Fruit fly (Drosophila melanogaster) whole organism, embryonic: ENCODE data around the gene TTLL4B.

Source experiments
- Atf-2 ChIP-seq: fragments of 200-800 bp; sonication (Bioruptor generic); optimal IDR thresholded peaks from 2 replicates; lab custom pipeline; 2016; ENCODE audit warnings: missing biosample characterization, missing genetic modification characterization
- CG10366 ChIP-seq: fragments of 200-800 bp; sonication (Bioruptor generic); IDR thresholded peaks from 2 replicates; pipeline ENCODE4 v1.3.6; 2022; ENCODE audit warnings: missing biosample characterization, missing genetic modification characterization
- CG12071 ChIP-seq: fragments of 200-800 bp; sonication (Bioruptor generic); optimal IDR thresholded peaks from 3 replicates; lab custom pipeline; 2018; ENCODE audit warnings: missing biosample characterization, mild to moderate bottlenecking, missing genetic modification characterization
- CG12942 ChIP-seq: fragments of 200-800 bp; sonication (Bioruptor generic); optimal IDR thresholded peaks from 3 replicates; lab custom pipeline; 2016; ENCODE audit warnings: missing biosample characterization, missing genetic modification characterization
- CG14014 ChIP-seq: fragments of 200-800 bp; sonication (Bioruptor generic); IDR thresholded peaks from 2 replicates; pipeline ENCODE4 v1.3.6; 2022; ENCODE audit warnings: missing biosample characterization, missing genetic modification characterization
- CG14050 ChIP-seq: fragments of 200-800 bp; sonication (Bioruptor generic); IDR thresholded peaks from 3 replicates; pipeline ENCODE4 v1.3.6; 2022; ENCODE audit warnings: missing biosample characterization, missing genetic modification characterization
- CG14667 ChIP-seq: fragments of 200-800 bp; sonication (Bioruptor generic); IDR thresholded peaks from 2 replicates; pipeline ENCODE4 v1.3.6; 2022; ENCODE audit warnings: missing biosample characterization, missing genetic modification characterization
- CG15011 ChIP-seq: fragments of 200-800 bp; sonication (Bioruptor generic); optimal IDR thresholded peaks from 3 replicates; lab custom pipeline; 2018; ENCODE audit warnings: missing biosample characterization, mild to moderate bottlenecking, missing genetic modification characterization
- CG15269 ChIP-seq: fragments of 200-800 bp; sonication (Bioruptor generic); optimal IDR thresholded peaks from 2 replicates; lab custom pipeline; 2018; ENCODE audit warnings: missing biosample characterization, mild to moderate bottlenecking, missing genetic modification characterization, moderate library complexity
- CG16779 ChIP-seq: fragments of 200-800 bp; sonication (Bioruptor generic); IDR thresholded peaks from 2 replicates; pipeline ENCODE4 v1.3.6; 2022; ENCODE audit warnings: missing biosample characterization, missing genetic modification characterization
- CG32767 ChIP-seq: fragments of 200-800 bp; sonication (Bioruptor generic); IDR thresholded peaks from 2 replicates; pipeline ENCODE4 v1.3.6; 2022; ENCODE audit warnings: missing biosample characterization, missing genetic modification characterization
- CG33213 ChIP-seq: fragments of 200-800 bp; sonication (Bioruptor generic); optimal IDR thresholded peaks from 3 replicates; lab custom pipeline; 2016; ENCODE audit warnings: missing biosample characterization, missing genetic modification characterization
- CG42726 ChIP-seq: fragments of 200-800 bp; sonication (Bioruptor generic); IDR thresholded peaks from 2 replicates; pipeline ENCODE4 v1.3.6; 2022; ENCODE audit warnings: missing biosample characterization, missing genetic modification characterization; ENCODE audit not compliant: partially characterized antibody
- CG4404 ChIP-seq: fragments of 200-800 bp; sonication (Bioruptor generic); IDR thresholded peaks from 2 replicates; pipeline ENCODE4 v1.3.6; 2022; ENCODE audit warnings: missing biosample characterization, missing genetic modification characterization
- CG4730 ChIP-seq: fragments of 200-800 bp; sonication (Bioruptor generic); IDR thresholded peaks from 2 replicates; pipeline ENCODE4 v1.3.6; 2022; ENCODE audit warnings: missing biosample characterization, missing genetic modification characterization
- CG6813 ChIP-seq: fragments of 200-800 bp; sonication (Bioruptor generic); optimal IDR thresholded peaks from 2 replicates; lab custom pipeline; 2017; ENCODE audit warnings: missing biosample characterization, missing genetic modification characterization, mild to moderate bottlenecking, moderate library complexity, missing genetic modification reagents
- CG7556 ChIP-seq: fragments of 200-800 bp; sonication (Bioruptor generic); optimal IDR thresholded peaks from 2 replicates; lab custom pipeline; 2017; ENCODE audit warnings: missing biosample characterization, mild to moderate bottlenecking, missing genetic modification characterization
- CG7786 ChIP-seq: fragments of 200-800 bp; sonication (Bioruptor generic); optimal IDR thresholded peaks from 2 replicates; lab custom pipeline; 2016; ENCODE audit warnings: missing biosample characterization, missing genetic modification characterization
- CG7963 ChIP-seq: fragments of 200-800 bp; sonication (Bioruptor generic); IDR thresholded peaks from 3 replicates; pipeline ENCODE4 v1.3.6; 2022; ENCODE audit warnings: missing biosample characterization, missing genetic modification characterization; ENCODE audit not compliant: partially characterized antibody
- CG8478 ChIP-seq: fragments of >200 bp; optimal IDR thresholded peaks from 2 replicates; lab custom pipeline; 2018
- Doc3 ChIP-seq: fragments of 200-800 bp; sonication (Bioruptor generic); IDR thresholded peaks from 3 replicates; pipeline ENCODE4 v1.3.6; 2022; ENCODE audit warnings: missing biosample characterization, missing genetic modification characterization; ENCODE audit not compliant: partially characterized antibody
- Gug ChIP-seq: fragments of 200-800 bp; sonication (Bioruptor generic); IDR thresholded peaks from 4 replicates; pipeline ENCODE4 v1.3.6; 2022; ENCODE audit warnings: missing biosample characterization, missing genetic modification characterization
- HHEX ChIP-seq: fragments of 200-800 bp; sonication (Bioruptor generic); optimal IDR thresholded peaks from 3 replicates; lab custom pipeline; 2017; ENCODE audit warnings: missing biosample characterization, mild to moderate bottlenecking, missing genetic modification characterization, missing genetic modification reagents
- Hmx ChIP-seq: fragments of 200-800 bp; sonication (Bioruptor generic); optimal IDR thresholded peaks from 2 replicates; lab custom pipeline; 2016; ENCODE audit warnings: missing biosample characterization, missing genetic modification characterization
- Meics ChIP-seq: fragments of 200-800 bp; sonication (Bioruptor generic); optimal IDR thresholded peaks from 2 replicates; lab custom pipeline; 2017; ENCODE audit warnings: missing biosample characterization, mild to moderate bottlenecking, missing genetic modification characterization
- Nf-YA ChIP-seq: fragments of 200-800 bp; sonication (Bioruptor generic); IDR thresholded peaks from 2 replicates; pipeline ENCODE4 v1.3.6; 2022; ENCODE audit warnings: missing biosample characterization, missing genetic modification characterization
- Oaz ChIP-seq: fragments of 200-800 bp; sonication (Bioruptor generic); IDR thresholded peaks from 2 replicates; pipeline ENCODE4 v1.3.6; 2022; ENCODE audit warnings: missing biosample characterization, missing genetic modification characterization
- Opbp ChIP-seq: fragments of 200-800 bp; sonication (Bioruptor generic); IDR thresholded peaks from 3 replicates; pipeline ENCODE4 v1.3.6; 2022; ENCODE audit warnings: missing biosample characterization, missing genetic modification characterization; ENCODE audit not compliant: partially characterized antibody
- PHDP ChIP-seq: fragments of 200-800 bp; sonication (Bioruptor generic); optimal IDR thresholded peaks from 3 replicates; lab custom pipeline; 2018; ENCODE audit warnings: missing biosample characterization, mild to moderate bottlenecking, missing genetic modification characterization, moderate library complexity
- Six4 ChIP-seq: fragments of 200-800 bp; sonication (Bioruptor generic); optimal IDR thresholded peaks from 2 replicates; lab custom pipeline; 2016; ENCODE audit warnings: missing biosample characterization, missing genetic modification characterization
- Usf ChIP-seq: fragments of 200-800 bp; sonication (Bioruptor generic); optimal IDR thresholded peaks from 2 replicates; lab custom pipeline; 2017; ENCODE audit warnings: missing genotype, missing biosample characterization, missing genetic modification characterization
- amos ChIP-seq: fragments of 200-800 bp; sonication (Bioruptor generic); IDR thresholded peaks from 2 replicates; pipeline ENCODE4 v1.3.6; 2022; ENCODE audit warnings: missing biosample characterization, missing genetic modification characterization; ENCODE audit not compliant: partially characterized antibody
- ash1 ChIP-seq: fragments of 200-800 bp; sonication (Bioruptor generic); optimal IDR thresholded peaks from 2 replicates; lab custom pipeline; 2018; ENCODE audit warnings: missing biosample characterization, mild to moderate bottlenecking, missing genetic modification characterization
- chm ChIP-seq: fragments of 200-800 bp; sonication (Bioruptor generic); IDR thresholded peaks from 2 replicates; pipeline ENCODE4 v1.3.6; 2022; ENCODE audit warnings: missing biosample characterization, missing genetic modification characterization
- en ChIP-seq: fragments of 200-800 bp; sonication (Bioruptor generic); optimal IDR thresholded peaks from 2 replicates; lab custom pipeline; 2016; ENCODE audit warnings: missing biosample characterization, missing genetic modification characterization
- fd64A ChIP-seq: fragments of 200-800 bp; sonication (Bioruptor generic); optimal IDR thresholded peaks from 3 replicates; lab custom pipeline; 2018; ENCODE audit warnings: missing biosample characterization, mild to moderate bottlenecking, missing genetic modification characterization
- hbn ChIP-seq: fragments of 200-800 bp; sonication (Bioruptor generic); IDR thresholded peaks from 2 replicates; pipeline ENCODE4 v1.3.6; 2022; ENCODE audit warnings: missing biosample characterization, missing genetic modification characterization; ENCODE audit not compliant: partially characterized antibody
- ind ChIP-seq: fragments of 200-800 bp; sonication (Bioruptor generic); optimal IDR thresholded peaks from 3 replicates; lab custom pipeline; 2016; ENCODE audit warnings: missing biosample characterization, missing genetic modification characterization
- jigr1 ChIP-seq: fragments of 200-800 bp; sonication (Bioruptor generic); IDR thresholded peaks from 3 replicates; pipeline ENCODE4 v1.3.6; 2022; ENCODE audit warnings: missing biosample characterization, missing genetic modification characterization
- lmd ChIP-seq: fragments of 200-800 bp; sonication (Bioruptor generic); IDR thresholded peaks from 2 replicates; pipeline ENCODE4 v1.3.6; 2022; ENCODE audit warnings: missing biosample characterization, missing genetic modification characterization
- lola ChIP-seq, 3 experiments: fragments of >200 bp in 2 of 3; fragments of 200-800 bp in 1 of 3; sonication (Bioruptor generic) in 1 of 3; optimal IDR thresholded peaks; 2 replicates each; lab custom pipeline; 2017 to 2019; ENCODE audit warnings: missing biosample characterization in 3 of 3, missing genetic modification characterization in 3 of 3, mild to moderate bottlenecking in 1 of 3, moderate library complexity in 1 of 3
- luna ChIP-seq: fragments of 200-800 bp; sonication (Bioruptor generic); optimal IDR thresholded peaks from 2 replicates; lab custom pipeline; 2016; ENCODE audit warnings: missing biosample characterization, missing genetic modification characterization
- oc ChIP-seq: fragments of 200-800 bp; sonication (Bioruptor generic); optimal IDR thresholded peaks from 2 replicates; lab custom pipeline; 2018; ENCODE audit warnings: missing biosample characterization, mild to moderate bottlenecking, missing genetic modification characterization, moderate library complexity
- p53 ChIP-seq: fragments of 200-800 bp; sonication (Bioruptor generic); optimal IDR thresholded peaks from 2 replicates; lab custom pipeline; 2016; ENCODE audit warnings: missing biosample characterization, missing genetic modification characterization
- row ChIP-seq: fragments of 200-800 bp; sonication (Bioruptor generic); IDR thresholded peaks from 3 replicates; pipeline ENCODE4 v1.3.6; 2022; ENCODE audit warnings: missing biosample characterization, missing genetic modification characterization
- seq ChIP-seq: fragments of 200-800 bp; sonication (Bioruptor generic); IDR thresholded peaks from 2 replicates; pipeline ENCODE4 v1.3.6; 2022; ENCODE audit warnings: missing biosample characterization, missing genetic modification characterization
- slp2 ChIP-seq: fragments of 200-800 bp; sonication (Bioruptor generic); optimal IDR thresholded peaks from 2 replicates; lab custom pipeline; 2016; ENCODE audit warnings: missing biosample characterization, missing genetic modification characterization
- stwl ChIP-seq: fragments of 200-800 bp; sonication (Bioruptor generic); optimal IDR thresholded peaks from 3 replicates; lab custom pipeline; 2018; ENCODE audit warnings: missing biosample characterization, mild to moderate bottlenecking, missing genetic modification characterization, moderate library complexity
- tap ChIP-seq: fragments of 200-800 bp; optimal IDR thresholded peaks from 3 replicates; lab custom pipeline; 2019; ENCODE audit warnings: missing biosample characterization, mild to moderate bottlenecking, missing genetic modification characterization, moderate library complexity
- tll ChIP-seq, 2 experiments: fragments of 200-800 bp in 1 of 2; fragments of >200 bp in 1 of 2; sonication (Bioruptor generic) in 1 of 2; optimal IDR thresholded peaks; 2 replicates each; lab custom pipeline; 2017 to 2019; ENCODE audit warnings: missing biosample characterization in 2 of 2, missing genetic modification characterization in 2 of 2, mild to moderate bottlenecking in 1 of 2, moderate library complexity in 1 of 2

Gene TTLL4B

dm6 chr2L:3832249-3832675 lies 30.2 kb upstream of the TTLL4B start (continued):
- TF ChIP-seq stwl (tag; lab: Kevin White, UChicago) (peak; percentile 99), CG32767 (GFP tag; lab: Robert Waterston, UW) (peak; percentile 92), CG7556 (GFP tag; lab: Kevin White, UChicago) (peak; percentile 97), amos (GFP tag; lab: Robert Waterston, UW) (peak; percentile 35; the same call in 1 of the 2 replicates), CG15011 (GFP tag; lab: Kevin White, UChicago) (peak; percentile 87), CG14667 (GFP tag; lab: Robert Waterston, UW) (peak; percentile 91), fd64A (GFP tag; lab: Kevin White, UChicago) (peak; percentile 97), CG16779 (GFP tag; lab: Robert Waterston, UW) (peak; percentile 73), tll (GFP tag; optimal IDR thresholded peaks at IDR 0.05; lab: Kevin White, UChicago) (peak in 1 of 2 experiments; percentile 83), HHEX (GFP tag; lab: Kevin White, UChicago) (peak; percentile 93), Hmx (peak; percentile 57), seq (peak; percentile 91), en (GFP tag; lab: Kevin White, UChicago) (peak; percentile 96), hbn (GFP tag; lab: Robert Waterston, UW) (no peak), CG33213 (peak; percentile 96), CG14050 (GFP tag; lab: Robert Waterston, UW) (peak; percentile 88), CG8478 (lab: Kevin White, UChicago) (no peak), Six4 (GFP tag; lab: Kevin White, UChicago) (peak; percentile 98), lmd (GFP tag; lab: Robert Waterston, UW) (peak; percentile 95), Atf-2 (GFP tag; lab: Kevin White, UChicago) (peak; percentile 96), ash1 (GFP tag; lab: Kevin White, UChicago) (no peak), tap (tag; lab: Kevin White, UChicago) (peak; percentile 96), CG7963 (GFP tag; lab: Robert Waterston, UW) (no peak), CG15269 (peak; percentile 92), Nf-YA (GFP tag; lab: Robert Waterston, UW) (peak; percentile 91), Gug (GFP tag; lab: Robert Waterston, UW) (peak; percentile 96), CG12071 (peak; percentile 94), luna (GFP tag; lab: Kevin White, UChicago) (peak; percentile 75), lola (GFP tag; optimal IDR thresholded peaks at IDR 0.05; lab: Kevin White, UChicago) (peak in 1 of 3 experiments; percentile 98), Oaz (GFP tag; lab: Robert Waterston, UW) (peak; percentile 87), CG4404 (GFP tag; lab: Robert Waterston, UW) (peak; percentile 97), p53 (peak; percentile 91), Doc3 (GFP tag; lab: Robert Waterston, UW) (no peak), CG6813 (peak; percentile 97), chm (GFP tag; lab: Robert Waterston, UW) (peak; percentile 99), jigr1 (GFP tag; lab: Robert Waterston, UW) (peak; percentile 86; the same call in 2 of the 3 replicates), oc (tag; lab: Kevin White, UChicago) (peak; percentile 96), CG10366 (GFP tag; lab: Robert Waterston, UW) (peak; percentile 96), CG42726 (0 out of 2 replicates have a peak, but pooled peaks have one; percentile 43), row (GFP tag; lab: Robert Waterston, UW) (peak; percentile 96), Usf (GFP tag; lab: Kevin White, UChicago) (peak; percentile 94), CG12942 (GFP tag; lab: Kevin White, UChicago) (peak; percentile 94), CG14014 (peak; percentile 91), PHDP (tag; lab: Kevin White, UChicago) (peak; percentile 94), Opbp (GFP tag; lab: Robert Waterston, UW) (no peak), CG7786 (GFP tag; lab: Kevin White, UChicago) (peak; percentile 92), slp2 (GFP tag; lab: Kevin White, UChicago) (peak; percentile 99), ind (peak; percentile 94), Meics (GFP tag; lab: Kevin White, UChicago) (peak; percentile 85), CG4730 (GFP tag; lab: Robert Waterston, UW) (peak; percentile 88)
